Fruit fly (Drosophila melanogaster): Measurements from ENCODE around the gene Tdh.

The Tdh gene

DNA sequence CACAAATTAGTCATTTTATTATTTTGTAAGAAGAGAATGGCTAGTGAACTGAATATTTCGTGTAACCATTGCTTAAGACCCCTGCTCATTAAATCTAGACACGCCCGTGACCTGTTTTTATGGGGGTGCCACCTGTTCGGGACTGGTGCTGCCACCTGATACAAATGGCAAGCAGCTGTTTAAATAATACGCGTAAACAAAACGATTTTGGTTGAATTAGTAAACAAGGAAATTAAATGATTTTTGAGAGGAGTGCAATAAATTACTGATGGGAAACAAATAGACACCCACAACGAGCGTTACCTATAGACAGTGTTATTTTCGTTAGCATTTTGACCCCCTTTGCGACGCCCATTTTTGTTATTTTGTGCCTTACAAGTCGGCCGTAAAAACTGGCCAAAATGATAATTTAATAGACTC lies 8.1 kb downstream of the Tdh start (continued):
- TF ChIP-seq Elba2 (GFP tag; optimal IDR thresholded peaks at IDR 0.05) (peak; percentile 36), dmrt11E (tag; optimal IDR thresholded peaks at IDR 0.05) (peak; percentile 52), Dfd (GFP tag; optimal IDR thresholded peaks at IDR 0.05) (no peak), lbe (GFP tag; optimal IDR thresholded peaks at IDR 0.05) (peak; percentile 71), da (GFP tag; optimal IDR thresholded peaks at IDR 0.05) (peak; percentile 71), CG11456 (GFP tag; IDR thresholded peaks at IDR 0.05) (no peak), CG1832 (GFP tag; optimal IDR thresholded peaks at IDR 0.05) (no peak), Camta (GFP tag; optimal IDR thresholded peaks at IDR 0.05) (peak; percentile 84), MESR4 (GFP tag; optimal IDR thresholded peaks at IDR 0.05) (peak; percentile 37), Sry-δ (GFP tag; optimal IDR thresholded peaks at IDR 0.05) (peak; percentile 48), ap (GFP tag; IDR thresholded peaks at IDR 0.05) (no peak), az2 (GFP tag; optimal IDR thresholded peaks at IDR 0.05) (peak; percentile 90), run (tag; optimal IDR thresholded peaks at IDR 0.05) (peak; percentile 49), Bgb (GFP tag; IDR thresholded peaks at IDR 0.05; ENCODE audit: partially characterized antibody) (no peak), D (optimal IDR thresholded peaks at IDR 0.05) (no peak), D (GFP tag; optimal IDR thresholded peaks at IDR 0.05) (peak; percentile 72), Mrtf (GFP tag; IDR thresholded peaks at IDR 0.05) (no peak), Drgx (GFP tag; IDR thresholded peaks at IDR 0.05) (no peak), Kr (GFP tag; optimal IDR thresholded peaks at IDR 0.05) (no peak), CG6765 (GFP tag; optimal IDR thresholded peaks at IDR 0.05) (peak; percentile 85), zen (tag; optimal IDR thresholded peaks at IDR 0.05) (peak; percentile 77), CG13624 (GFP tag; optimal IDR thresholded peaks at IDR 0.05) (peak; percentile 90), CG18011 (GFP tag; optimal IDR thresholded peaks at IDR 0.05) (peak; percentile 76), CG34376 (GFP tag; optimal IDR thresholded peaks at IDR 0.05) (peak; percentile 84), CG3838 (GFP tag; optimal IDR thresholded peaks at IDR 0.05) (no peak), Taf1 (GFP tag; IDR thresholded peaks at IDR 0.05) (no peak), Dek (tag; optimal IDR thresholded peaks at IDR 0.05) (peak; percentile 87), CG3065 (GFP tag; optimal IDR thresholded peaks at IDR 0.05) (peak; percentile 73), CG7839 (tag; optimal IDR thresholded peaks at IDR 0.05) (peak; percentile 85), pfk (GFP tag; optimal IDR thresholded peaks at IDR 0.05) (peak; percentile 60), Mes4 (GFP tag; optimal IDR thresholded peaks at IDR 0.05) (peak; percentile 67), grau (tag; optimal IDR thresholded peaks at IDR 0.05) (peak; percentile 85), CG30020 (tag; optimal IDR thresholded peaks at IDR 0.05) (peak; percentile 63), Rx (GFP tag; IDR thresholded peaks at IDR 0.05) (no peak), H2.0 (GFP tag; IDR thresholded peaks at IDR 0.05) (no peak), gce (GFP tag; IDR thresholded peaks at IDR 0.05) (no peak), E2f1 (GFP tag; IDR thresholded peaks at IDR 0.05) (no peak), wdn (GFP tag; IDR thresholded peaks at IDR 0.05) (no peak), ara (GFP tag; IDR thresholded peaks at IDR 0.05) (no peak), CG2875 (GFP tag; optimal IDR thresholded peaks at IDR 0.05) (peak; percentile 73), CG4328 (GFP tag; optimal IDR thresholded peaks at IDR 0.05) (peak; percentile 78), Fer2 (tag; optimal IDR thresholded peaks at IDR 0.05) (peak; percentile 77), phol (tag; optimal IDR thresholded peaks at IDR 0.05) (peak; percentile 82), CG6654 (GFP tag; optimal IDR thresholded peaks at IDR 0.05) (peak; percentile 34), CG14860 (GFP tag; IDR thresholded peaks at IDR 0.05; ENCODE audit: partially characterized antibody) (no peak), lab (GFP tag; optimal IDR thresholded peaks at IDR 0.05) (peak; percentile 93), CG17612 (GFP tag; IDR thresholded peaks at IDR 0.05) (no peak), CG2199 (GFP tag; IDR thresholded peaks at IDR 0.05) (no peak), Optix (GFP tag; IDR thresholded peaks at IDR 0.05) (no peak), HLH54F (GFP tag; optimal IDR thresholded peaks at IDR 0.05) (peak; percentile 94), Sox102F (GFP tag; optimal IDR thresholded peaks at IDR 0.05) (peak; percentile 83), Scr (GFP tag; IDR thresholded peaks at IDR 0.05; ENCODE audit: partially characterized antibody) (no peak)
